Worm (Caenorhabditis elegans) whole organism, L2 larva: ENCODE measurements around the gene ccr-4.

Experiments used
- C34F6.9 ChIP-seq: fragments of 150-350 bp; optimal IDR thresholded peaks from 2 replicates; lab custom pipeline; 2014; ENCODE audit warnings: missing biosample characterization, missing genetic modification characterization
- F13H6.1 ChIP-seq: sonication (generic microtip); optimal IDR thresholded peaks from 2 replicates; lab custom pipeline; 2016; ENCODE audit warnings: missing genetic modification characterization, missing compliant biosample characterization
- R02D3.7 ChIP-seq: fragments of 150-350 bp; optimal IDR thresholded peaks from 2 replicates; lab custom pipeline; 2014; ENCODE audit warnings: missing biosample characterization, missing genetic modification characterization
- Y55F3AM.14 ChIP-seq: fragments of 200-800 bp; sonication (Bioruptor generic); optimal IDR thresholded peaks from 2 replicates; lab custom pipeline; 2018; ENCODE audit warnings: mild to moderate bottlenecking, missing genetic modification characterization, missing compliant biosample characterization
- ZK546.5 ChIP-seq: sonication (generic microtip); optimal IDR thresholded peaks from 2 replicates; lab custom pipeline; 2017; ENCODE audit warnings: missing biosample characterization, missing genetic modification characterization
- alr-1 ChIP-seq: fragments of 150-350 bp; optimal IDR thresholded peaks from 2 replicates; lab custom pipeline; 2014; ENCODE audit warnings: missing biosample characterization, missing genetic modification characterization
- aly-2 ChIP-seq: fragments of 150-350 bp; optimal IDR thresholded peaks from 2 replicates; lab custom pipeline; 2014; ENCODE audit warnings: missing biosample characterization, missing genetic modification characterization
- ama-1 ChIP-seq: fragments of 150-350 bp; optimal IDR thresholded peaks from 2 replicates; lab custom pipeline; 2018; ENCODE audit warnings: inconsistent platforms
- blmp-1 ChIP-seq: sonication (generic microtip); optimal IDR thresholded peaks from 2 replicates; lab custom pipeline; 2017; ENCODE audit warnings: missing genetic modification characterization, mild to moderate bottlenecking, missing compliant biosample characterization, antibody characterized with exemption, moderate library complexity; ENCODE audit not compliant: insufficient read depth
- ceh-16 ChIP-seq: fragments of 150-350 bp; optimal IDR thresholded peaks from 2 replicates; lab custom pipeline; 2014; ENCODE audit warnings: missing biosample characterization, missing genetic modification characterization
- ceh-82 ChIP-seq: fragments of 150-350 bp; optimal IDR thresholded peaks from 2 replicates; lab custom pipeline; 2014; ENCODE audit warnings: missing biosample characterization, missing genetic modification characterization
- crh-2 ChIP-seq: sonication (generic microtip); optimal IDR thresholded peaks from 2 replicates; lab custom pipeline; 2017; ENCODE audit warnings: missing biosample characterization, missing genetic modification characterization
- dmd-4 ChIP-seq: sonication (generic microtip); optimal IDR thresholded peaks from 2 replicates; lab custom pipeline; 2017; ENCODE audit warnings: missing biosample characterization, missing genetic modification characterization
- egl-27 ChIP-seq: sonication (generic microtip); optimal IDR thresholded peaks from 3 replicates; lab custom pipeline; 2017; ENCODE audit warnings: missing biosample characterization, missing genetic modification reagents, missing genetic modification characterization
- elt-1 ChIP-seq: fragments of 150-350 bp; optimal IDR thresholded peaks from 2 replicates; lab custom pipeline; 2014; ENCODE audit warnings: missing biosample characterization, missing genetic modification characterization
- elt-3 ChIP-seq: sonication (generic microtip); optimal IDR thresholded peaks from 2 replicates; lab custom pipeline; 2017; ENCODE audit warnings: missing biosample characterization, missing genetic modification characterization
- fos-1 ChIP-seq: fragments of 150-350 bp; optimal IDR thresholded peaks from 2 replicates; lab custom pipeline; 2014; ENCODE audit warnings: missing biosample characterization, missing genetic modification characterization
- gmeb-1 ChIP-seq: fragments of 150-350 bp; optimal IDR thresholded peaks from 2 replicates; lab custom pipeline; 2014; ENCODE audit warnings: missing biosample characterization, missing genetic modification characterization
- lin-11 ChIP-seq: fragments of 150-350 bp; sonication (generic microtip); optimal IDR thresholded peaks from 2 replicates; lab custom pipeline; 2014; ENCODE audit warnings: missing biosample characterization, missing genetic modification characterization, inconsistent platforms, mixed read lengths
- lin-13 ChIP-seq: fragments of 150-350 bp; optimal IDR thresholded peaks from 2 replicates; lab custom pipeline; 2014; ENCODE audit warnings: missing biosample characterization, missing genetic modification reagents, missing genetic modification characterization
- lin-39 ChIP-seq: fragments of 150-350 bp; optimal IDR thresholded peaks from 2 replicates; lab custom pipeline; 2014; ENCODE audit warnings: missing biosample characterization, missing genetic modification reagents, missing genetic modification characterization
- lsy-2 ChIP-seq, 2 experiments: fragments of 150-350 bp in 1 of 2; sonication (generic microtip) in 1 of 2; optimal IDR thresholded peaks; 2 replicates each; lab custom pipeline; 2014 to 2017; ENCODE audit warnings: missing biosample characterization in 2 of 2, missing genetic modification characterization in 2 of 2
- mab-5 ChIP-seq: fragments of 150-350 bp; optimal IDR thresholded peaks from 2 replicates; lab custom pipeline; 2014; ENCODE audit warnings: missing biosample characterization, missing genetic modification characterization
- mbf-1 ChIP-seq: sonication (generic microtip); optimal IDR thresholded peaks from 2 replicates; lab custom pipeline; 2017; ENCODE audit warnings: missing biosample characterization, missing genetic modification characterization
- mdl-1 ChIP-seq, 2 experiments: fragments of 150-350 bp in 1 of 2; sonication (generic microtip) in 1 of 2; optimal IDR thresholded peaks; 2 replicates each; lab custom pipeline; 2017; ENCODE audit warnings: missing biosample characterization in 2 of 2, missing genetic modification characterization in 2 of 2
- nhr-10 ChIP-seq: sonication (generic microtip); optimal IDR thresholded peaks from 2 replicates; lab custom pipeline; 2017; ENCODE audit warnings: missing biosample characterization, missing genetic modification characterization
- nhr-11 ChIP-seq: fragments of 150-350 bp; optimal IDR thresholded peaks from 2 replicates; lab custom pipeline; 2014; ENCODE audit warnings: missing biosample characterization, missing genetic modification characterization
- nhr-12 ChIP-seq: fragments of 150-350 bp; optimal IDR thresholded peaks from 2 replicates; lab custom pipeline; 2014; ENCODE audit warnings: missing biosample characterization, missing genetic modification characterization
- nhr-129 ChIP-seq: fragments of 150-350 bp; optimal IDR thresholded peaks from 2 replicates; lab custom pipeline; 2014; ENCODE audit warnings: missing biosample characterization, missing genetic modification characterization
- nhr-21 ChIP-seq: fragments of 150-350 bp; optimal IDR thresholded peaks from 2 replicates; lab custom pipeline; 2014; ENCODE audit warnings: missing biosample characterization, missing genetic modification characterization
- nhr-23 ChIP-seq: fragments of 150-350 bp; optimal IDR thresholded peaks from 2 replicates; lab custom pipeline; 2014; ENCODE audit warnings: missing biosample characterization, missing genetic modification reagents, missing genetic modification characterization
- nhr-237 ChIP-seq: fragments of 150-350 bp; optimal IDR thresholded peaks from 2 replicates; lab custom pipeline; 2014; ENCODE audit warnings: missing biosample characterization, missing genetic modification characterization
- nhr-25 ChIP-seq: fragments of 150-350 bp; sonication (generic microtip); optimal IDR thresholded peaks from 3 replicates; lab custom pipeline; 2014; ENCODE audit warnings: missing biosample characterization, missing genetic modification characterization
- nhr-6 ChIP-seq: fragments of 150-350 bp; optimal IDR thresholded peaks from 2 replicates; lab custom pipeline; 2014; ENCODE audit warnings: missing biosample characterization, missing genetic modification characterization
- nhr-77 ChIP-seq: fragments of 150-350 bp; optimal IDR thresholded peaks from 2 replicates; lab custom pipeline; 2014; ENCODE audit warnings: missing biosample characterization, missing genetic modification characterization
- peb-1 ChIP-seq: fragments of 150-350 bp; optimal IDR thresholded peaks from 2 replicates; lab custom pipeline; 2014; ENCODE audit warnings: missing biosample characterization, missing genetic modification characterization
- sem-4 ChIP-seq: fragments of 150-350 bp; optimal IDR thresholded peaks from 2 replicates; lab custom pipeline; 2014; ENCODE audit warnings: missing biosample characterization, missing genetic modification reagents, missing genetic modification characterization
- skn-1 ChIP-seq: sonication (generic microtip); optimal IDR thresholded peaks from 2 replicates; lab custom pipeline; 2017; ENCODE audit warnings: missing biosample characterization, missing genetic modification characterization
- sma-3 ChIP-seq: sonication (generic microtip); optimal IDR thresholded peaks from 2 replicates; lab custom pipeline; 2016; ENCODE audit warnings: missing genetic modification reagents, missing genetic modification characterization, missing compliant biosample characterization
- sma-9 ChIP-seq, 2 experiments: fragments of 150-350 bp in 1 of 2; sonication (generic microtip) in 1 of 2; optimal IDR thresholded peaks; 2 replicates each; lab custom pipeline; 2014 to 2016; ENCODE audit warnings: missing genetic modification characterization in 2 of 2, mild to moderate bottlenecking in 1 of 2, missing biosample characterization in 1 of 2, missing compliant biosample characterization in 1 of 2, missing genetic modification reagents in 1 of 2, moderate library complexity in 1 of 2
- snpc-4 ChIP-seq: fragments of 150-350 bp; optimal IDR thresholded peaks from 2 replicates; lab custom pipeline; 2014; ENCODE audit warnings: missing biosample characterization, missing genetic modification characterization
- unc-39 ChIP-seq: fragments of 150-350 bp; optimal IDR thresholded peaks from 2 replicates; lab custom pipeline; 2014; ENCODE audit warnings: missing biosample characterization, missing genetic modification characterization
- unc-55 ChIP-seq: fragments of 150-350 bp; sonication (generic microtip); optimal IDR thresholded peaks from 3 replicates; lab custom pipeline; 2014; ENCODE audit warnings: missing biosample characterization, missing genetic modification reagents, missing genetic modification characterization
- unc-62 ChIP-seq: fragments of 150-350 bp; optimal IDR thresholded peaks from 2 replicates; lab custom pipeline; 2014; ENCODE audit warnings: missing biosample characterization, missing genetic modification reagents, missing genetic modification characterization
- zag-1 ChIP-seq: fragments of 150-350 bp; optimal IDR thresholded peaks from 2 replicates; lab custom pipeline; 2014; ENCODE audit warnings: missing biosample characterization, missing genetic modification characterization
- ztf-1 ChIP-seq: fragments of 200-800 bp; sonication (Bioruptor generic); conservative IDR thresholded peaks from 2 replicates; pipeline ENCODE4 v1.3.6; 2022; ENCODE audit warnings: missing genetic modification characterization, missing compliant biosample characterization
- ztf-11 ChIP-seq: sonication (generic microtip); optimal IDR thresholded peaks from 2 replicates; lab custom pipeline; 2017; ENCODE audit warnings: missing biosample characterization, missing genetic modification characterization
- ztf-4 ChIP-seq: fragments of 150-350 bp; optimal IDR thresholded peaks from 2 replicates; lab custom pipeline; 2014; ENCODE audit warnings: missing biosample characterization, missing genetic modification characterization

The ccr-4 gene

ce11 chrIV:12416629-12417404 is 55.5 kb downstream of the ccr-4 start (continued):
- TF ChIP-seq ZK546.5 (tag; lab: Kevin White, UChicago) (no peak), nhr-237 (tag; lab: Kevin White, UChicago) (no peak), C34F6.9 (tag; lab: Kevin White, UChicago) (peak; percentile 4), nhr-129 (tag; lab: Kevin White, UChicago) (peak; percentile 58), ama-1 (no peak), lsy-2 (tag; optimal IDR thresholded peaks at IDR 0.05; lab: Kevin White, UChicago) (peak in 1 of 2 experiments; percentile 26)
- TF ChIP-seq, all 48 proteins: peak for 6

- no peak for TF ChIP-seq ceh-16 (tag; lab: Kevin White, UChicago)
- TF ChIP-seq Y55F3AM.14 (GFP tag; lab: Kevin White, UChicago) = peak; percentile 35
- TF ChIP-seq F13H6.1 (tag; lab: Kevin White, UChicago) = peak; percentile 42
- TF ChIP-seq nhr-77 (tag; lab: Kevin White, UChicago) = no peak
- no peak for TF ChIP-seq unc-39 (tag; lab: Kevin White, UChicago)
- TF ChIP-seq nhr-23 (tag; lab: Kevin White, UChicago) = no peak
- TF ChIP-seq C34F6.9 (tag; lab: Kevin White, UChicago) = peak; percentile 35
- no peak for TF ChIP-seq zag-1 (tag; lab: Kevin White, UChicago)
- no peak for TF ChIP-seq sem-4
- no peak for TF ChIP-seq skn-1 (tag; lab: Kevin White, UChicago)
- no peak for TF ChIP-seq blmp-1 (tag; lab: Kevin White, UChicago)
- peak; percentile 51 for TF ChIP-seq unc-55 (GFP tag; lab: Kevin White, UChicago)
- no peak for TF ChIP-seq ama-1
- TF ChIP-seq nhr-12 (tag; lab: Kevin White, UChicago) = no peak
- peak; percentile 8 for TF ChIP-seq sma-3
- no peak for TF ChIP-seq nhr-11 (tag; lab: Kevin White, UChicago)
- no peak for TF ChIP-seq elt-3 (tag; lab: Kevin White, UChicago)
- peak; percentile 55 for TF ChIP-seq fos-1
- TF ChIP-seq nhr-25 = no peak
- TF ChIP-seq ztf-11 (tag; lab: Kevin White, UChicago) = no peak
- TF ChIP-seq elt-1 (tag; lab: Kevin White, UChicago) = no peak
- no peak for TF ChIP-seq snpc-4 (tag; lab: Kevin White, UChicago)
- TF ChIP-seq ztf-1 (GFP tag; lab: Robert Waterston, UW) = no peak
- TF ChIP-seq sma-9 (GFP tag; optimal IDR thresholded peaks at IDR 0.05; lab: Kevin White, UChicago) = peak; percentile 48
- TF ChIP-seq sma-9 (tag; optimal IDR thresholded peaks at IDR 0.05; lab: Kevin White, UChicago) = no peak
- TF ChIP-seq lin-13 = peak; percentile 37
- no peak for TF ChIP-seq ceh-82
- TF ChIP-seq lin-39 (tag; lab: Kevin White, UChicago) = no peak
- TF ChIP-seq peb-1 (tag; lab: Kevin White, UChicago) = no peak
- TF ChIP-seq R02D3.7 (tag; lab: Kevin White, UChicago) = no peak
- no peak for TF ChIP-seq nhr-6 (tag; lab: Kevin White, UChicago)
- TF ChIP-seq nhr-10 (tag; lab: Kevin White, UChicago) = no peak
- TF ChIP-seq egl-27 (tag; lab: Kevin White, UChicago) = peak; percentile 16
- no peak for TF ChIP-seq nhr-21 (tag; lab: Kevin White, UChicago)
- no peak for TF ChIP-seq nhr-237 (tag; lab: Kevin White, UChicago)
- no peak for TF ChIP-seq mdl-1 (tag; optimal IDR thresholded peaks at IDR 0.05; lab: Kevin White, UChicago)
- TF ChIP-seq alr-1 (tag; lab: Kevin White, UChicago) = no peak
- TF ChIP-seq unc-62 = no peak
- TF ChIP-seq crh-2 = no peak
- peak; percentile 91 for TF ChIP-seq nhr-129 (tag; lab: Kevin White, UChicago)
- no peak for TF ChIP-seq ZK546.5 (tag; lab: Kevin White, UChicago)
- no peak for TF ChIP-seq mab-5 (tag; lab: Kevin White, UChicago)
- TF ChIP-seq lin-11 (tag; lab: Kevin White, UChicago) = peak; percentile 19
- TF ChIP-seq aly-2 = no peak
- peak; percentile 36 for TF ChIP-seq gmeb-1 (tag; lab: Kevin White, UChicago)
- TF ChIP-seq mbf-1 (tag; lab: Kevin White, UChicago) = no peak
- TF ChIP-seq dmd-4 (tag; lab: Kevin White, UChicago) = no peak
- no peak for TF ChIP-seq ztf-4 (tag; lab: Kevin White, UChicago)
- TF ChIP-seq lsy-2 (tag; optimal IDR thresholded peaks at IDR 0.05; lab: Kevin White, UChicago) = peak; percentile 13 to 58
- TF ChIP-seq, all 48 proteins: peak for 13
Measured at ce11 chrIV:12417536-12418195, 56.3 kb downstream of the ccr-4 start, which contains the start of gene F08G5.3. TSS of gene F08G5.3 (minus strand) at chrIV:12417586.
